Worm (Caenorhabditis elegans): ENCODE measurements around the gene clec-88.

clec-88 gene

ce11 chrII:6376693-6377092 is 11.2 kb downstream of the clec-88 start:
- no peak for TF ChIP-seq nhr-12 (tag; optimal IDR thresholded peaks at IDR 0.05)

ce11 chrII:6377381-6377948 is 11.9 kb downstream of the clec-88 start:
- TF ChIP-seq elt-1 (tag; optimal IDR thresholded peaks at IDR 0.05) (no peak), pqm-1 (tag; optimal IDR thresholded peaks at IDR 0.05) (peak; percentile 76), elt-2 (tag; optimal IDR thresholded peaks at IDR 0.05) (peak; percentile 89), jun-1 (tag; optimal IDR thresholded peaks at IDR 0.05) (peak; percentile 34), skn-1 (tag; optimal IDR thresholded peaks at IDR 0.05) (no peak), nhr-77 (tag; optimal IDR thresholded peaks at IDR 0.05) (no peak), pha-4 (tag; optimal IDR thresholded peaks at IDR 0.05) (peak; percentile 54), nfya-1 (tag; optimal IDR thresholded peaks at IDR 0.05; ENCODE audit: insufficient read depth) (peak; percentile 31)

ce11 chrII:6379038-6379563 is 13.6 kb downstream of the clec-88 start:
- TF ChIP-seq fkh-10 (GFP tag; optimal IDR thresholded peaks at IDR 0.05) (no peak), R02D3.7 (tag; optimal IDR thresholded peaks at IDR 0.05) (no peak), lin-15B (tag; optimal IDR thresholded peaks at IDR 0.05) (no peak), nhr-43 (tag; optimal IDR thresholded peaks at IDR 0.05; ENCODE audit: poor library complexity, severe bottlenecking) (peak; percentile 42), ztf-11 (tag; optimal IDR thresholded peaks at IDR 0.05) (no peak), nhr-25 (tag; optimal IDR thresholded peaks at IDR 0.05) (peak; percentile 2), nhr-23 (tag; optimal IDR thresholded peaks at IDR 0.05) (peak; percentile 44), fos-1 (tag; optimal IDR thresholded peaks at IDR 0.05) (no peak), lsy-12 (tag; optimal IDR thresholded peaks at IDR 0.05) (no peak)

ce11 chrII:6380866-6381265 is 15.3 kb downstream of the clec-88 start, which contains the start of gene F58F12.12:
Gene F58F12.12, plus strand, starts transcription at chrII:6381166.
- TF ChIP-seq ZK546.5 (tag; optimal IDR thresholded peaks at IDR 0.05) (no peak), aly-2 (tag; optimal IDR thresholded peaks at IDR 0.05) (no peak), lin-15B (tag; optimal IDR thresholded peaks at IDR 0.05) (no peak), zag-1 (tag; optimal IDR thresholded peaks at IDR 0.05) (no peak), elt-1 (tag; optimal IDR thresholded peaks at IDR 0.05) (no peak), nhr-43 (tag; optimal IDR thresholded peaks at IDR 0.05; ENCODE audit: poor library complexity, severe bottlenecking) (no peak), unc-39 (tag; optimal IDR thresholded peaks at IDR 0.05) (no peak), jun-1 (tag; optimal IDR thresholded peaks at IDR 0.05) (no peak), ceh-9 (tag; optimal IDR thresholded peaks at IDR 0.05) (no peak), egl-5 (tag; optimal IDR thresholded peaks at IDR 0.05) (no peak), fkh-2 (tag; optimal IDR thresholded peaks at IDR 0.05) (no peak), elt-2 (tag; optimal IDR thresholded peaks at IDR 0.05) (no peak), egl-27 (tag; optimal IDR thresholded peaks at IDR 0.05) (no peak), fos-1 (tag; optimal IDR thresholded peaks at IDR 0.05) (no peak), hmg-11 (tag; optimal IDR thresholded peaks at IDR 0.05) (no peak)

ce11 chrII:6383183-6383695 is 17.7 kb downstream of the clec-88 start, which contains the start of gene F58F12.1:
Gene F58F12.1, plus strand, starts transcription at chrII:6383645.
- TF ChIP-seq snpc-4 (tag; optimal IDR thresholded peaks at IDR 0.05) (peak; percentile 87), nfya-1 (tag; optimal IDR thresholded peaks at IDR 0.05; ENCODE audit: insufficient read depth) (peak; percentile 72), hmg-11 (tag; optimal IDR thresholded peaks at IDR 0.05) (peak; percentile 56), pha-4 (tag; optimal IDR thresholded peaks at IDR 0.05) (peak; percentile 80), fkh-2 (tag; optimal IDR thresholded peaks at IDR 0.05) (no peak), elt-2 (tag; optimal IDR thresholded peaks at IDR 0.05) (peak; percentile 20), nhr-237 (tag; optimal IDR thresholded peaks at IDR 0.05) (no peak), lin-15B (tag; optimal IDR thresholded peaks at IDR 0.05) (peak; percentile 94), pqm-1 (tag; optimal IDR thresholded peaks at IDR 0.05) (peak; percentile 8), egl-27 (tag; optimal IDR thresholded peaks at IDR 0.05) (no peak), egl-5 (tag; optimal IDR thresholded peaks at IDR 0.05) (peak; percentile 46), nhr-43 (tag; optimal IDR thresholded peaks at IDR 0.05; ENCODE audit: poor library complexity, severe bottlenecking) (peak; percentile 70), lin-39 (tag; optimal IDR thresholded peaks at IDR 0.05) (peak; percentile 11), nhr-23 (tag; optimal IDR thresholded peaks at IDR 0.05) (peak; percentile 56), nhr-25 (tag; optimal IDR thresholded peaks at IDR 0.05) (peak; percentile 57), nhr-77 (tag; optimal IDR thresholded peaks at IDR 0.05) (no peak), ceh-82 (tag; optimal IDR thresholded peaks at IDR 0.05) (no peak)
